Fruit fly (Drosophila melanogaster): ENCODE data around the gene CG7194.

Gene CG7194

dm6 chr3L:8340264-8341095 lies 36.6 kb upstream of the CG7194 start, which contains the start of the genes Prim1 and CG7083 (continued):
- no peak for TF ChIP-seq CG15011 (GFP tag; optimal IDR thresholded peaks at IDR 0.05)
- peak; percentile 78 for TF ChIP-seq CG2120 (GFP tag; optimal IDR thresholded peaks at IDR 0.05)
- TF ChIP-seq HLHmδ (GFP tag; optimal IDR thresholded peaks at IDR 0.05): no peak
- peak; percentile 25 for TF ChIP-seq CG1647 (GFP tag; optimal IDR thresholded peaks at IDR 0.05)
- TF ChIP-seq CG1233 (GFP tag; optimal IDR thresholded peaks at IDR 0.05): peak; percentile 53
- TF ChIP-seq nom (GFP tag; optimal IDR thresholded peaks at IDR 0.05): peak; percentile 39
- no peak for TF ChIP-seq peb (GFP tag; IDR thresholded peaks at IDR 0.05)
- peak; percentile 46 for TF ChIP-seq CG9437 (GFP tag; optimal IDR thresholded peaks at IDR 0.05)
- no peak for TF ChIP-seq lmd (GFP tag; IDR thresholded peaks at IDR 0.05)
- TF ChIP-seq Doc3 (GFP tag; IDR thresholded peaks at IDR 0.05; ENCODE audit: partially characterized antibody): peak; percentile 34; the same call in 1 of the 3 replicates
- peak; percentile 71 for TF ChIP-seq HLH54F (GFP tag; optimal IDR thresholded peaks at IDR 0.05)
- TF ChIP-seq Side (GFP tag; optimal IDR thresholded peaks at IDR 0.05): peak; percentile 25
- TF ChIP-seq kay (GFP tag; optimal IDR thresholded peaks at IDR 0.05): no peak
- no peak for TF ChIP-seq D (optimal IDR thresholded peaks at IDR 0.05)
- peak; percentile 17 for TF ChIP-seq D (GFP tag; optimal IDR thresholded peaks at IDR 0.05)
- TF ChIP-seq CG30431 (GFP tag; optimal IDR thresholded peaks at IDR 0.05): peak; percentile 23
- TF ChIP-seq dm (GFP tag; optimal IDR thresholded peaks at IDR 0.05): peak; percentile 43
- 0 out of 2 replicates have a peak, but pooled peaks have one; percentile 19 for TF ChIP-seq ttk (GFP tag; IDR thresholded peaks at IDR 0.05)
- no peak for TF ChIP-seq fd102C (GFP tag; optimal IDR thresholded peaks at IDR 0.05)
- TF ChIP-seq CG34376 (GFP tag; optimal IDR thresholded peaks at IDR 0.05): peak; percentile 67
- peak; percentile 11 for TF ChIP-seq tap (tag; optimal IDR thresholded peaks at IDR 0.05)
- TF ChIP-seq Nf-YB (GFP tag; optimal IDR thresholded peaks at IDR 0.05): no peak
- TF ChIP-seq CG7372 (GFP tag; IDR thresholded peaks at IDR 0.05): no peak
- TF ChIP-seq CHES-1-like (GFP tag; optimal IDR thresholded peaks at IDR 0.05): peak; percentile 76
- no peak for TF ChIP-seq CG5180 (GFP tag; optimal IDR thresholded peaks at IDR 0.05)
- TF ChIP-seq Opbp (GFP tag; IDR thresholded peaks at IDR 0.05; ENCODE audit: partially characterized antibody): no peak
- peak; percentile 54 for TF ChIP-seq CG10654 (GFP tag; optimal IDR thresholded peaks at IDR 0.05)
- TF ChIP-seq grau (tag; optimal IDR thresholded peaks at IDR 0.05): peak; percentile 52
- TF ChIP-seq Usf (GFP tag; optimal IDR thresholded peaks at IDR 0.05): no peak
- TF ChIP-seq CG15269 (tag; optimal IDR thresholded peaks at IDR 0.05): peak; percentile 52
- peak; percentile 31 for TF ChIP-seq CG7271 (tag; optimal IDR thresholded peaks at IDR 0.05)
- TF ChIP-seq schlank (tag; optimal IDR thresholded peaks at IDR 0.05): no peak
- peak; percentile 40 for TF ChIP-seq CTCF (GFP tag; optimal IDR thresholded peaks at IDR 0.05)
- peak; percentile 55 for TF ChIP-seq Chrac-16 (GFP tag; optimal IDR thresholded peaks at IDR 0.05)
- no peak for TF ChIP-seq ap (GFP tag; IDR thresholded peaks at IDR 0.05)
- 0 out of 2 replicates have a peak, but pooled peaks have one; percentile 27 for TF ChIP-seq seq (GFP tag; IDR thresholded peaks at IDR 0.05)
- TF ChIP-seq CG1603 (tag; optimal IDR thresholded peaks at IDR 0.05): peak; percentile 87
- TF ChIP-seq B-H2 (GFP tag; optimal IDR thresholded peaks at IDR 0.05): peak; percentile 55
- TF ChIP-seq sim (GFP tag; IDR thresholded peaks at IDR 0.05): no peak
- no peak for TF ChIP-seq nau (GFP tag; optimal IDR thresholded peaks at IDR 0.05)
- TF ChIP-seq Antp (GFP tag; optimal IDR thresholded peaks at IDR 0.05): peak; percentile 60
- TF ChIP-seq Blimp-1 (GFP tag; optimal IDR thresholded peaks at IDR 0.05): peak; percentile 17
- peak; percentile 11 for TF ChIP-seq ATbp (GFP tag; optimal IDR thresholded peaks at IDR 0.05)
- peak; percentile 33 for TF ChIP-seq Ets97D (GFP tag; optimal IDR thresholded peaks at IDR 0.05)
- no peak for TF ChIP-seq run (tag; optimal IDR thresholded peaks at IDR 0.05)
- TF ChIP-seq sens (GFP tag): peak; percentile 93
- TF ChIP-seq CG4854 (GFP tag; optimal IDR thresholded peaks at IDR 0.05): peak; percentile 48
- peak; percentile 62 for TF ChIP-seq CG9609 (GFP tag; optimal IDR thresholded peaks at IDR 0.05)
- no peak for TF ChIP-seq CG1024 (GFP tag; IDR thresholded peaks at IDR 0.05)
- TF ChIP-seq Sry-β (GFP tag; optimal IDR thresholded peaks at IDR 0.05): no peak

Measured in whole organism, embryonic.